Fruit fly (Drosophila melanogaster) whole organism, pupa: ENCODE data around the gene CG3529.
A peak's percentile ranks its signal among the peaks of the same experiment; 100 is the strongest.

ENCODE experiments used
- CG10348 ChIP-seq: fragments of 200-800 bp; sonication (Bioruptor generic); IDR thresholded peaks from 2 replicates; pipeline ENCODE4 v1.3.6; 2022; ENCODE audit warnings: missing biosample characterization, missing genetic modification characterization
- CG12605 ChIP-seq: fragments of 200-800 bp; sonication (Bioruptor generic); IDR thresholded peaks from 2 replicates; pipeline ENCODE4 v1.3.6; 2022; ENCODE audit warnings: missing biosample characterization, missing genetic modification characterization
- CG15710 ChIP-seq: fragments of 200-800 bp; sonication (Bioruptor generic); optimal IDR thresholded peaks from 2 replicates; lab custom pipeline; 2018; ENCODE audit warnings: missing biosample characterization, mild to moderate bottlenecking, missing genetic modification characterization, moderate library complexity
- CG17806 ChIP-seq: fragments of 200-800 bp; sonication (Bioruptor generic); optimal IDR thresholded peaks from 2 replicates; lab custom pipeline; 2018; ENCODE audit warnings: missing biosample characterization, mild to moderate bottlenecking, missing genetic modification characterization, moderate library complexity
- CG34367 ChIP-seq: fragments of 200-800 bp; sonication (Bioruptor generic); optimal IDR thresholded peaks from 2 replicates; lab custom pipeline; 2018; ENCODE audit warnings: missing biosample characterization, mild to moderate bottlenecking, missing genetic modification characterization
- CG4496 ChIP-seq: fragments of 200-800 bp; sonication (Bioruptor generic); IDR thresholded peaks from 3 replicates; pipeline ENCODE4 v1.3.6; 2022; ENCODE audit warnings: missing biosample characterization, missing genetic modification characterization
- CG8159 ChIP-seq: fragments of 200-800 bp; sonication (Bioruptor generic); optimal IDR thresholded peaks from 3 replicates; lab custom pipeline; 2018; ENCODE audit warnings: missing biosample characterization, mild to moderate bottlenecking, missing genetic modification characterization, moderate library complexity
- D1 ChIP-seq: fragments of 200-800 bp; sonication (Bioruptor generic); optimal IDR thresholded peaks from 2 replicates; lab custom pipeline; 2018; ENCODE audit warnings: missing biosample characterization, mild to moderate bottlenecking, missing genetic modification characterization, moderate library complexity
- EcR ChIP-seq: fragments of 200-800 bp; sonication (Bioruptor generic); optimal IDR thresholded peaks from 3 replicates; lab custom pipeline; 2019; ENCODE audit warnings: missing biosample characterization, missing genetic modification characterization, mild to moderate bottlenecking, moderate library complexity, missing genetic modification reagents
- Ets98B ChIP-seq: fragments of 200-800 bp; sonication (Bioruptor generic); IDR thresholded peaks from 2 replicates; pipeline ENCODE4 v1.3.6; 2022; ENCODE audit warnings: missing biosample characterization, missing genetic modification characterization
- gl ChIP-seq: fragments of 200-800 bp; sonication (Bioruptor generic); optimal IDR thresholded peaks from 2 replicates; lab custom pipeline; 2018; ENCODE audit warnings: missing biosample characterization, mild to moderate bottlenecking, missing genetic modification characterization

- TF ChIP-seq CG4496 (GFP tag; lab: Robert Waterston, UW) = no peak
- no peak for TF ChIP-seq CG17806
- peak; percentile 18 for TF ChIP-seq CG8159 (tag; lab: Kevin White, UChicago)
- TF ChIP-seq gl (tag; lab: Kevin White, UChicago) = no peak
- no peak for TF ChIP-seq Ets98B (GFP tag; lab: Robert Waterston, UW)
- TF ChIP-seq CG12605 (GFP tag; lab: Robert Waterston, UW) = no peak
- no peak for TF ChIP-seq CG15710
- no peak for TF ChIP-seq CG10348 (GFP tag; lab: Robert Waterston, UW)
- no peak for TF ChIP-seq EcR (GFP tag; lab: Kevin White, UChicago)
- no peak for TF ChIP-seq D1
- no peak for TF ChIP-seq CG34367 (tag; lab: Kevin White, UChicago)
Observed at dm6 chr3L:9468261-9468890, 21.7 kb downstream of the CG3529 start.
